Fruit fly (Drosophila melanogaster): ENCODE measurements around the gene Polr1E.

The Polr1E gene

DNA sequence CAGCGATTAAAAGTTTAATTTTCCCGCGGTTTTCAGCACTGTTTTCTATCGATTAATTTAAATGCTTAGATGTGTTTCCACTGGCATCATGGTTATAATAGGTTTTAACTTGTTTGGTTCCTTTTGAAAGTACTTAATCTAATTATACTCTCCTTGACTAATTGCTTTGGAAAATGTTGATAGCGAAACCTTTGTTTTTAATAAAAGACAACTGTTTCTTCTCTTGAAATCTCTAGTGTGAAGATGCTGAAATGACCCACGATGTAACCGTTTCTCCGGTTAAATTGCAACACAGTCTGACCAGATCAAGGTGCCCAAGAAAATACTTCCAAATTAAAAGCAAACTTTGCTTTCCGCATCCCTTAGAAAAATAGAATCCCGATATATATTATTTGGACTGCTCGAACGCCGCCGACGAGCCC is 2.6 kb downstream of the Polr1E start, which contains the start of gene Dlc90F (continued):
- TF ChIP-seq Bdp1 (GFP tag; optimal IDR thresholded peaks at IDR 0.05) (peak; percentile 72), sisA (GFP tag; IDR thresholded peaks at IDR 0.05) (peak; percentile 80), CG4707 (GFP tag; optimal IDR thresholded peaks at IDR 0.05) (no peak), CG7987 (GFP tag; optimal IDR thresholded peaks at IDR 0.05) (no peak), CG17912 (GFP tag; optimal IDR thresholded peaks at IDR 0.05) (peak; percentile 11), sima (GFP tag; optimal IDR thresholded peaks at IDR 0.05) (peak; percentile 46), chn (GFP tag; optimal IDR thresholded peaks at IDR 0.05) (peak; percentile 81), HLHmδ (GFP tag; optimal IDR thresholded peaks at IDR 0.05) (no peak), CG15601 (tag; optimal IDR thresholded peaks at IDR 0.05) (peak; percentile 80), chinmo (GFP tag; IDR thresholded peaks at IDR 0.05; ENCODE audit: partially characterized antibody) (no peak), CG16779 (GFP tag; IDR thresholded peaks at IDR 0.05) (no peak), pho (GFP tag; optimal IDR thresholded peaks at IDR 0.05) (peak; percentile 84), abd-A (tag; optimal IDR thresholded peaks at IDR 0.05) (peak; percentile 49), Asciz (GFP tag; optimal IDR thresholded peaks at IDR 0.05) (peak; percentile 12), CG4820 (GFP tag; optimal IDR thresholded peaks at IDR 0.05) (peak; percentile 73), slp2 (GFP tag; optimal IDR thresholded peaks at IDR 0.05) (peak; percentile 77), CG31365 (tag; optimal IDR thresholded peaks at IDR 0.05) (no peak), CG17186 (GFP tag; optimal IDR thresholded peaks at IDR 0.05) (peak; percentile 57), nerfin-2 (GFP tag; IDR thresholded peaks at IDR 0.05; ENCODE audit: partially characterized antibody) (no peak), C15 (GFP tag; IDR thresholded peaks at IDR 0.05) (0 out of 3 replicates have a peak, but pooled peaks have one; percentile 58), pita (GFP tag; optimal IDR thresholded peaks at IDR 0.05) (no peak), CG8765 (GFP tag; IDR thresholded peaks at IDR 0.05) (no peak), Bgb (GFP tag; IDR thresholded peaks at IDR 0.05; ENCODE audit: partially characterized antibody) (peak; percentile 9; the same call in 1 of the 2 replicates), pzg (GFP tag; optimal IDR thresholded peaks at IDR 0.05) (peak; percentile 84), CG9797 (GFP tag; optimal IDR thresholded peaks at IDR 0.05) (peak; percentile 90), gt (GFP tag; IDR thresholded peaks at IDR 0.05) (no peak), CG17612 (GFP tag; IDR thresholded peaks at IDR 0.05) (peak; percentile 51; the same call in 1 of the 2 replicates), CG34376 (GFP tag; optimal IDR thresholded peaks at IDR 0.05) (no peak), sens-2 (GFP tag; IDR thresholded peaks at IDR 0.05) (peak; percentile 53), CG14710 (tag; optimal IDR thresholded peaks at IDR 0.05) (peak; percentile 89), chif (GFP tag; optimal IDR thresholded peaks at IDR 0.05) (peak; percentile 66 to 83), CG15696 (tag; optimal IDR thresholded peaks at IDR 0.05) (peak; percentile 62), disco-r (GFP tag; optimal IDR thresholded peaks at IDR 0.05) (peak; percentile 49), Adf1 (GFP tag; IDR thresholded peaks at IDR 0.05) (peak; percentile 14; the same call in 1 of the 2 replicates), bbx (GFP tag; IDR thresholded peaks at IDR 0.05; ENCODE audit: partially characterized antibody) (peak; percentile 9; the same call in 1 of the 2 replicates), vvl (GFP tag; IDR thresholded peaks at IDR 0.05) (peak; percentile 81), row (GFP tag; IDR thresholded peaks at IDR 0.05) (peak; percentile 89), CG9215 (GFP tag; IDR thresholded peaks at IDR 0.05) (peak; percentile 82), Sin3A (optimal IDR thresholded peaks at IDR 0.05) (peak; percentile 99), CG32532 (GFP tag; IDR thresholded peaks at IDR 0.05) (peak; percentile 84), CG3838 (GFP tag; optimal IDR thresholded peaks at IDR 0.05) (peak; percentile 31), CG11093 (GFP tag; IDR thresholded peaks at IDR 0.05) (peak; percentile 66; the same call in 2 of the 3 replicates), CrebB (tag; optimal IDR thresholded peaks at IDR 0.05) (no peak), NK7.1 (GFP tag; optimal IDR thresholded peaks at IDR 0.05) (peak; percentile 35), slou (GFP tag; optimal IDR thresholded peaks at IDR 0.05) (peak; percentile 36), CG10654 (GFP tag; optimal IDR thresholded peaks at IDR 0.05) (peak; percentile 65), CG14667 (GFP tag; IDR thresholded peaks at IDR 0.05) (peak; percentile 77), CG17802 (tag; optimal IDR thresholded peaks at IDR 0.05) (peak; percentile 85), HLH3B (GFP tag; IDR thresholded peaks at IDR 0.05) (peak; percentile 66; the same call in 1 of the 2 replicates), CG16815 (GFP tag; optimal IDR thresholded peaks at IDR 0.05) (peak; percentile 64), MTF-1 (GFP tag; optimal IDR thresholded peaks at IDR 0.05; ENCODE audit: borderline replicate concordance) (no peak)
